Fruit fly (Drosophila melanogaster) whole organism, embryonic: Measurements from ENCODE around the gene CG2059.
A peak's percentile ranks its signal among the peaks of the same experiment; 100 is the strongest.

Experiments used
- Aef1 ChIP-seq: fragments of 200-800 bp; sonication (Bioruptor generic); IDR thresholded peaks from 3 replicates; pipeline ENCODE4 v1.3.6; 2022; ENCODE audit warnings: missing biosample characterization, missing genetic modification characterization
- Atf-2 ChIP-seq: fragments of 200-800 bp; sonication (Bioruptor generic); optimal IDR thresholded peaks from 2 replicates; lab custom pipeline; 2016; ENCODE audit warnings: missing biosample characterization, missing genetic modification characterization
- Bdp1 ChIP-seq: fragments of 200-800 bp; sonication (Bioruptor generic); optimal IDR thresholded peaks from 3 replicates; lab custom pipeline; 2016; ENCODE audit warnings: missing biosample characterization, missing genetic modification characterization
- Bteb2 ChIP-seq: fragments of 200-800 bp; sonication (Bioruptor generic); optimal IDR thresholded peaks from 2 replicates; lab custom pipeline; 2016; ENCODE audit warnings: missing biosample characterization, missing genetic modification characterization
- C15 ChIP-seq: fragments of 200-800 bp; sonication (Bioruptor generic); IDR thresholded peaks from 3 replicates; pipeline ENCODE4 v1.3.6; 2022; ENCODE audit warnings: missing biosample characterization, missing genetic modification characterization
- CG10565 ChIP-seq: fragments of 200-800 bp; sonication (Bioruptor generic); optimal IDR thresholded peaks from 3 replicates; lab custom pipeline; 2016; ENCODE audit warnings: missing biosample characterization, mild to moderate bottlenecking, missing genetic modification characterization
- CG12219 ChIP-seq: fragments of 200-800 bp; sonication (Bioruptor generic); optimal IDR thresholded peaks from 3 replicates; lab custom pipeline; 2018; ENCODE audit warnings: missing biosample characterization, mild to moderate bottlenecking, missing genetic modification characterization
- CG12236 ChIP-seq: fragments of 200-800 bp; sonication (Bioruptor generic); optimal IDR thresholded peaks from 2 replicates; lab custom pipeline; 2016; ENCODE audit warnings: missing biosample characterization, missing genetic modification characterization
- CG12659 ChIP-seq: fragments of 200-800 bp; sonication (Bioruptor generic); optimal IDR thresholded peaks from 3 replicates; lab custom pipeline; 2017; ENCODE audit warnings: mild to moderate bottlenecking, missing biosample characterization, missing genetic modification reagents, missing genetic modification characterization
- CG14667 ChIP-seq: fragments of 200-800 bp; sonication (Bioruptor generic); IDR thresholded peaks from 2 replicates; pipeline ENCODE4 v1.3.6; 2022; ENCODE audit warnings: missing biosample characterization, missing genetic modification characterization
- CG16813 ChIP-seq: fragments of 200-800 bp; sonication (Bioruptor generic); IDR thresholded peaks from 3 replicates; pipeline ENCODE4 v1.3.6; 2022; ENCODE audit warnings: missing biosample characterization, missing genetic modification characterization; ENCODE audit not compliant: partially characterized antibody
- CG1832 ChIP-seq: fragments of 200-800 bp; sonication (Bioruptor generic); optimal IDR thresholded peaks from 2 replicates; lab custom pipeline; 2017; ENCODE audit warnings: missing biosample characterization, mild to moderate bottlenecking, missing genetic modification characterization, inconsistent platforms
- CG31441 ChIP-seq: fragments of 200-800 bp; sonication (Bioruptor generic); IDR thresholded peaks from 2 replicates; pipeline ENCODE4 v1.3.6; 2022; ENCODE audit warnings: missing biosample characterization, missing genetic modification characterization
- CG34224 ChIP-seq: fragments of 200-800 bp; sonication (Bioruptor generic); IDR thresholded peaks from 3 replicates; pipeline ENCODE4 v1.3.6; 2022; ENCODE audit warnings: missing biosample characterization, missing genetic modification characterization; ENCODE audit not compliant: partially characterized antibody
- CG4424 ChIP-seq: fragments of 200-800 bp; sonication (Bioruptor generic); optimal IDR thresholded peaks from 3 replicates; lab custom pipeline; 2016; ENCODE audit warnings: missing biosample characterization, missing genetic modification characterization
- CG4730 ChIP-seq: fragments of 200-800 bp; sonication (Bioruptor generic); IDR thresholded peaks from 2 replicates; pipeline ENCODE4 v1.3.6; 2022; ENCODE audit warnings: missing biosample characterization, missing genetic modification characterization
- Dip2 ChIP-seq: fragments of 200-800 bp; sonication (Bioruptor generic); IDR thresholded peaks from 2 replicates; pipeline ENCODE4 v1.3.6; 2022; ENCODE audit warnings: missing biosample characterization, missing genetic modification characterization
- Dll ChIP-seq: fragments of 200-800 bp; sonication (Bioruptor generic); IDR thresholded peaks from 4 replicates; pipeline ENCODE4 v1.3.6; 2022; ENCODE audit warnings: missing biosample characterization, missing genetic modification characterization; ENCODE audit not compliant: partially characterized antibody
- Doc2 ChIP-seq: fragments of 200-800 bp; sonication (Bioruptor generic); IDR thresholded peaks from 2 replicates; pipeline ENCODE4 v1.3.6; 2022; ENCODE audit warnings: missing biosample characterization, missing genetic modification characterization
- Dref ChIP-seq: fragments of 200-800 bp; sonication (Bioruptor generic); IDR thresholded peaks from 2 replicates; pipeline ENCODE4 v1.3.6; 2022; ENCODE audit warnings: missing biosample characterization, missing genetic modification characterization
- Ets65A ChIP-seq: fragments of 200-800 bp; sonication (Bioruptor generic); peaks from one replicate; lab custom pipeline; 2016; ENCODE audit warnings: missing biosample characterization, missing genetic modification characterization
- GATAe ChIP-seq: fragments of 200-800 bp; sonication (Bioruptor generic); conservative IDR thresholded peaks from 2 replicates; pipeline ENCODE4 v1.3.6; 2022; ENCODE audit warnings: missing biosample characterization, missing genetic modification characterization
- HHEX ChIP-seq: fragments of 200-800 bp; sonication (Bioruptor generic); optimal IDR thresholded peaks from 3 replicates; lab custom pipeline; 2017; ENCODE audit warnings: missing biosample characterization, mild to moderate bottlenecking, missing genetic modification characterization, missing genetic modification reagents
- Max ChIP-seq: fragments of 200-800 bp; sonication (Bioruptor generic); optimal IDR thresholded peaks from 2 replicates; lab custom pipeline; 2016; ENCODE audit warnings: missing biosample characterization, mild to moderate bottlenecking, missing genetic modification characterization
- Meics ChIP-seq: fragments of 200-800 bp; sonication (Bioruptor generic); optimal IDR thresholded peaks from 2 replicates; lab custom pipeline; 2017; ENCODE audit warnings: missing biosample characterization, mild to moderate bottlenecking, missing genetic modification characterization
- NC2α ChIP-seq: fragments of 200-800 bp; sonication (Bioruptor generic); optimal IDR thresholded peaks from 2 replicates; lab custom pipeline; 2016; ENCODE audit warnings: missing biosample characterization, missing genetic modification characterization
- NK7.1 ChIP-seq: fragments of 200-800 bp; sonication (Bioruptor generic); optimal IDR thresholded peaks from 3 replicates; lab custom pipeline; 2016; ENCODE audit warnings: missing biosample characterization, missing genetic modification characterization
- TFAM ChIP-seq: fragments of 200-800 bp; sonication (Bioruptor generic); optimal IDR thresholded peaks from 2 replicates; lab custom pipeline; 2017; ENCODE audit warnings: missing biosample characterization, missing genetic modification characterization, inconsistent platforms
- al ChIP-seq: fragments of 200-800 bp; sonication (Bioruptor generic); IDR thresholded peaks from 2 replicates; pipeline ENCODE4 v1.3.6; 2022; ENCODE audit warnings: missing biosample characterization, missing genetic modification characterization
- ara ChIP-seq: fragments of 200-800 bp; sonication (Bioruptor generic); IDR thresholded peaks from 2 replicates; pipeline ENCODE4 v1.3.6; 2022; ENCODE audit warnings: missing biosample characterization, missing genetic modification characterization
- bab2 ChIP-seq: fragments of 200-800 bp; sonication (Bioruptor generic); optimal IDR thresholded peaks from 2 replicates; lab custom pipeline; 2016; ENCODE audit warnings: missing biosample characterization, missing genetic modification characterization
- cad ChIP-seq: fragments of >200 bp; optimal IDR thresholded peaks from 2 replicates; lab custom pipeline; 2017; ENCODE audit warnings: missing biosample characterization, missing genetic modification characterization
- crp ChIP-seq, 2 experiments: fragments of 200-800 bp; sonication (Bioruptor generic); optimal IDR thresholded peaks; 2 replicates in 1 of 2; 3 replicates in 1 of 2; lab custom pipeline; 2017; ENCODE audit warnings: missing biosample characterization in 2 of 2, missing genetic modification characterization in 2 of 2, mild to moderate bottlenecking in 1 of 2, moderate library complexity in 1 of 2
- disco-r ChIP-seq: fragments of 200-800 bp; sonication (Bioruptor generic); optimal IDR thresholded peaks from 2 replicates; lab custom pipeline; 2016; ENCODE audit warnings: missing biosample characterization, missing genetic modification characterization
- fd102C ChIP-seq: fragments of 200-800 bp; sonication (Bioruptor generic); optimal IDR thresholded peaks from 2 replicates; lab custom pipeline; 2018; ENCODE audit warnings: missing biosample characterization, mild to moderate bottlenecking, missing genetic modification characterization, moderate library complexity
- gcm2 ChIP-seq: fragments of 200-800 bp; sonication (Bioruptor generic); optimal IDR thresholded peaks from 2 replicates; lab custom pipeline; 2016; ENCODE audit warnings: missing biosample characterization, missing genetic modification characterization
- ham ChIP-seq: fragments of 200-800 bp; sonication (Bioruptor generic); IDR thresholded peaks from 2 replicates; pipeline ENCODE4 v1.3.6; 2022; ENCODE audit warnings: missing biosample characterization, missing genetic modification characterization
- hkb ChIP-seq, 2 experiments: fragments of 200-800 bp in 1 of 2; fragments of >200 bp in 1 of 2; sonication (Bioruptor generic) in 1 of 2; IDR thresholded peaks in 1 of 2; optimal IDR thresholded peaks in 1 of 2; 2 replicates each; pipeline versions ENCODE4 v1.3.6 to Lab custom; 2017 to 2022; ENCODE audit warnings: missing biosample characterization in 1 of 2, missing genetic modification characterization in 1 of 2
- mld ChIP-seq: fragments of 200-800 bp; sonication (Bioruptor generic); IDR thresholded peaks from 3 replicates; pipeline ENCODE4 v1.3.6; 2022; ENCODE audit warnings: missing biosample characterization, missing genetic modification characterization; ENCODE audit not compliant: partially characterized antibody
- nmo ChIP-seq: fragments of 200-800 bp; sonication (Bioruptor generic); optimal IDR thresholded peaks from 2 replicates; lab custom pipeline; 2018; ENCODE audit warnings: missing biosample characterization, mild to moderate bottlenecking, missing genetic modification characterization, moderate library complexity
- odd ChIP-seq: fragments of 200-800 bp; sonication (Bioruptor generic); optimal IDR thresholded peaks from 2 replicates; lab custom pipeline; 2017; ENCODE audit warnings: missing biosample characterization, mild to moderate bottlenecking, missing genetic modification characterization
- pfk ChIP-seq: fragments of 200-800 bp; sonication (Bioruptor generic); optimal IDR thresholded peaks from 2 replicates; lab custom pipeline; 2018; ENCODE audit warnings: missing biosample characterization, mild to moderate bottlenecking, missing genetic modification characterization, moderate library complexity
- pho ChIP-seq: fragments of 200-800 bp; sonication (Bioruptor generic); optimal IDR thresholded peaks from 2 replicates; lab custom pipeline; 2016; ENCODE audit warnings: missing biosample characterization, missing genetic modification characterization
- pum ChIP-seq: fragments of 200-800 bp; sonication (Bioruptor generic); optimal IDR thresholded peaks from 2 replicates; lab custom pipeline; 2016; ENCODE audit warnings: missing biosample characterization, missing genetic modification characterization
- row ChIP-seq: fragments of 200-800 bp; sonication (Bioruptor generic); IDR thresholded peaks from 3 replicates; pipeline ENCODE4 v1.3.6; 2022; ENCODE audit warnings: missing biosample characterization, missing genetic modification characterization
- shn ChIP-seq: fragments of 200-800 bp; sonication (Bioruptor generic); optimal IDR thresholded peaks from 3 replicates; lab custom pipeline; 2016; ENCODE audit warnings: missing biosample characterization, missing genetic modification characterization
- sim ChIP-seq: fragments of 200-800 bp; sonication (Bioruptor generic); IDR thresholded peaks from 2 replicates; pipeline ENCODE4 v1.3.6; 2022; ENCODE audit warnings: missing biosample characterization, missing genetic modification characterization
- sob ChIP-seq: fragments of 200-800 bp; sonication (Bioruptor generic); IDR thresholded peaks from 2 replicates; pipeline ENCODE4 v1.3.6; 2022; ENCODE audit warnings: missing biosample characterization, missing genetic modification characterization
- trem ChIP-seq: fragments of 200-800 bp; optimal IDR thresholded peaks from 3 replicates; lab custom pipeline; 2019; ENCODE audit warnings: missing biosample characterization, mild to moderate bottlenecking, missing genetic modification characterization, moderate library complexity
- tup ChIP-seq: fragments of 200-800 bp; sonication (Bioruptor generic); optimal IDR thresholded peaks from 2 replicates; lab custom pipeline; 2016; ENCODE audit warnings: missing biosample characterization, mild to moderate bottlenecking, missing genetic modification characterization, moderate library complexity
- wek ChIP-seq: fragments of 200-800 bp; sonication (Bioruptor generic); optimal IDR thresholded peaks from 3 replicates; lab custom pipeline; 2018; ENCODE audit warnings: missing biosample characterization, mild to moderate bottlenecking, missing genetic modification characterization, moderate library complexity

Gene CG2059

DNA sequence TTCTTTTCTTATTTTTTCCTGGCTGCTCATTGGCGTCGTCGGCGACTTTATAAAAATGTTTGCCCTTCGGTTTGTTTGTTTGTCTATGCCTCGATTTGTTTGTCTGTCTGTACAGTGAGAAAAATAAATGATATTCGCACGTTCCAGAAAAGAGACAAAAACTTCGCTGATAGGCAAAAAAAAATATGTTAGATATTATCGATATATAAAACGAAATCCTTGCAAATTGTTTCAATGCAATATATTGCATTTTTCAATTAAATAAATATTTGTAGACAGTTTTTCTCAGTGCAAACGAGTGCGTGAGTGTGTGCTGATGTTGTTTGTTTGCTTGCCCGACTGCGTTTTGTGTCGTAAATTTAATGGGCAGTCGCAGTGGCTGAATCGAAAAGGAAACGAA lies 9.1 kb upstream of the CG2059 start (continued):
- TF ChIP-seq nmo (peak; percentile 77), row (GFP tag; lab: Robert Waterston, UW) (peak; percentile 73), Bteb2 (GFP tag; lab: Kevin White, UChicago) (peak; percentile 19), odd (peak; percentile 48), gcm2 (peak; percentile 12), GATAe (GFP tag; lab: Robert Waterston, UW) (no peak), CG1832 (no peak), pfk (no peak), Ets65A (GFP tag; lab: Kevin White, UChicago) (no peak), bab2 (GFP tag; lab: Kevin White, UChicago) (peak; percentile 43), mld (GFP tag; lab: Robert Waterston, UW) (no peak), pum (GFP tag; lab: Kevin White, UChicago) (peak; percentile 53), disco-r (GFP tag; lab: Kevin White, UChicago) (no peak), CG34224 (no peak), ara (peak; percentile 76; the same call in 1 of the 2 replicates), CG16813 (GFP tag; lab: Robert Waterston, UW) (no peak), CG10565 (no peak), fd102C (GFP tag; lab: Kevin White, UChicago) (peak; percentile 93), Atf-2 (GFP tag; lab: Kevin White, UChicago) (peak; percentile 53), shn (GFP tag; lab: Kevin White, UChicago) (no peak), sob (GFP tag; lab: Robert Waterston, UW) (peak; percentile 22; the same call in 1 of the 2 replicates), Dll (GFP tag; lab: Robert Waterston, UW) (no peak), cad (GFP tag; lab: Kevin White, UChicago) (no peak), CG12219 (GFP tag; lab: Kevin White, UChicago) (peak; percentile 43), CG31441 (GFP tag; lab: Robert Waterston, UW) (peak; percentile 74), TFAM (GFP tag; lab: Kevin White, UChicago) (no peak), trem (tag; lab: Kevin White, UChicago) (peak; percentile 57), pho (GFP tag; lab: Kevin White, UChicago) (peak; percentile 12), NK7.1 (peak; percentile 12), Dip2 (no peak), Meics (peak; percentile 47), hkb (optimal IDR thresholded peaks at IDR 0.05; lab: Kevin White, UChicago) (no peak), hkb (GFP tag; IDR thresholded peaks at IDR 0.05; lab: Robert Waterston, UW) (0 out of 2 replicates have a peak, but pooled peaks have one; percentile 29), Bdp1 (GFP tag; lab: Kevin White, UChicago) (peak; percentile 38), CG12236 (peak; percentile 21), HHEX (GFP tag; lab: Kevin White, UChicago) (peak; percentile 44), tup (peak; percentile 31), Aef1 (no peak), NC2α (no peak), Dref (no peak), ham (GFP tag; lab: Robert Waterston, UW) (no peak), crp (GFP tag; optimal IDR thresholded peaks at IDR 0.05; lab: Kevin White, UChicago) (no peak), Doc2 (no peak), al (GFP tag; lab: Robert Waterston, UW) (no peak), CG4424 (GFP tag; lab: Kevin White, UChicago) (peak; percentile 69), CG14667 (no peak), Max (GFP tag; lab: Kevin White, UChicago) (peak; percentile 36), C15 (GFP tag; lab: Robert Waterston, UW) (no peak), CG4730 (GFP tag; lab: Robert Waterston, UW) (no peak), CG12659 (peak; percentile 32), sim (GFP tag; lab: Robert Waterston, UW) (peak; percentile 72), wek (no peak)
